Worm (Caenorhabditis elegans) whole organism, L4 larva: ENCODE data around the gene ZK354.9.

Experiments
- aly-2 ChIP-seq: sonication (generic microtip); optimal IDR thresholded peaks from 2 replicates; lab custom pipeline; 2018; ENCODE audit warnings: missing biosample characterization, missing genetic modification characterization
- ces-1 ChIP-seq: fragments of 150-350 bp; sonication (generic microtip); optimal IDR thresholded peaks from 4 replicates; lab custom pipeline; 2014; ENCODE audit warnings: missing biosample characterization, missing genetic modification reagents, missing genetic modification characterization
- daf-19 ChIP-seq: fragments of 200-800 bp; sonication (Bioruptor generic); conservative IDR thresholded peaks from 2 replicates; pipeline ENCODE4 v1.3.6; 2022; ENCODE audit warnings: missing genetic modification characterization, missing compliant biosample characterization
- egl-27 ChIP-seq: sonication (generic microtip); optimal IDR thresholded peaks from 3 replicates; lab custom pipeline; 2017; ENCODE audit warnings: missing biosample characterization, missing genetic modification reagents, missing genetic modification characterization
- lin-39 ChIP-seq: fragments of 150-350 bp; optimal IDR thresholded peaks from 2 replicates; lab custom pipeline; 2014; ENCODE audit warnings: missing biosample characterization, missing genetic modification reagents, missing genetic modification characterization
- mxl-2 ChIP-seq: fragments of 200-800 bp; sonication (Bioruptor generic); conservative IDR thresholded peaks from 2 replicates; pipeline ENCODE4 v1.3.6; 2022; ENCODE audit warnings: missing genetic modification reagents, missing genetic modification characterization, missing compliant biosample characterization
- nhr-237 ChIP-seq: sonication (generic microtip); optimal IDR thresholded peaks from 2 replicates; lab custom pipeline; 2017; ENCODE audit warnings: missing biosample characterization, missing genetic modification characterization
- sdz-12 ChIP-seq: fragments of 200-800 bp; sonication (Bioruptor generic); optimal IDR thresholded peaks from 2 replicates; lab custom pipeline; 2018; ENCODE audit warnings: mild to moderate bottlenecking, missing genetic modification characterization, missing compliant biosample characterization
- unc-130 ChIP-seq: sonication (generic microtip); optimal IDR thresholded peaks from 2 replicates; lab custom pipeline; 2016; ENCODE audit warnings: missing genetic modification reagents, missing genetic modification characterization, missing compliant biosample characterization
- unc-39 ChIP-seq: sonication (generic microtip); optimal IDR thresholded peaks from 2 replicates; lab custom pipeline; 2017; ENCODE audit warnings: missing biosample characterization, missing genetic modification characterization
- unc-62 ChIP-seq, 3 experiments: fragments of 150-350 bp in 1 of 3; sonication (generic microtip); optimal IDR thresholded peaks in 2 of 3; peaks in 1 of 3; 1 replicate in 1 of 3; 2 replicates in 2 of 3; lab custom pipeline; 2014 to 2017; ENCODE audit warnings: missing biosample characterization in 3 of 3, missing genetic modification characterization in 3 of 3, missing genetic modification reagents in 3 of 3, missing genotype in 1 of 3
- zag-1 ChIP-seq: fragments of 150-350 bp; optimal IDR thresholded peaks from 2 replicates; lab custom pipeline; 2014; ENCODE audit warnings: missing biosample characterization, missing genetic modification characterization
- zfp-3 ChIP-seq: fragments of 200-800 bp; sonication (Bioruptor generic); conservative IDR thresholded peaks from 2 replicates; pipeline ENCODE4 v1.3.6; 2022; ENCODE audit warnings: missing genetic modification reagents, missing genetic modification characterization, missing compliant biosample characterization
- zip-11 ChIP-seq: fragments of 200-800 bp; sonication (Bioruptor generic); IDR thresholded peaks from 2 replicates; pipeline ENCODE4 v1.3.6; 2022; ENCODE audit warnings: missing genetic modification characterization, missing compliant biosample characterization

- no peak for TF ChIP-seq unc-39 (tag; lab: Kevin White, UChicago)
- no peak for TF ChIP-seq daf-19 (GFP tag; lab: Robert Waterston, UW)
- no peak for TF ChIP-seq sdz-12
- TF ChIP-seq aly-2: no peak
- no peak for TF ChIP-seq nhr-237
- TF ChIP-seq unc-130: no peak
- TF ChIP-seq zag-1 (tag; lab: Kevin White, UChicago): no peak
- no peak for TF ChIP-seq zip-11 (GFP tag; lab: Robert Waterston, UW)
- TF ChIP-seq ces-1 (GFP tag; lab: Kevin White, UChicago): no peak
- TF ChIP-seq lin-39: no peak
- no peak for TF ChIP-seq unc-62 (GFP tag; optimal IDR thresholded peaks at IDR 0.05 in 1 of 2; lab: Kevin White, UChicago)
- no peak for TF ChIP-seq unc-62 (tag; optimal IDR thresholded peaks at IDR 0.05; lab: Kevin White, UChicago)
- TF ChIP-seq egl-27 (tag; lab: Kevin White, UChicago): no peak
- no peak for TF ChIP-seq zfp-3 (GFP tag; lab: Robert Waterston, UW)
- no peak for TF ChIP-seq mxl-2 (GFP tag; lab: Robert Waterston, UW)
Observed at ce11 chrIV:5303030-5303429, 4.9 kb downstream of the ZK354.9 start, which contains the start of gene ZK354.7.
